Worm (Caenorhabditis elegans): Measurements from ENCODE around the gene C41H7.9.

The C41H7.9 gene

DNA sequence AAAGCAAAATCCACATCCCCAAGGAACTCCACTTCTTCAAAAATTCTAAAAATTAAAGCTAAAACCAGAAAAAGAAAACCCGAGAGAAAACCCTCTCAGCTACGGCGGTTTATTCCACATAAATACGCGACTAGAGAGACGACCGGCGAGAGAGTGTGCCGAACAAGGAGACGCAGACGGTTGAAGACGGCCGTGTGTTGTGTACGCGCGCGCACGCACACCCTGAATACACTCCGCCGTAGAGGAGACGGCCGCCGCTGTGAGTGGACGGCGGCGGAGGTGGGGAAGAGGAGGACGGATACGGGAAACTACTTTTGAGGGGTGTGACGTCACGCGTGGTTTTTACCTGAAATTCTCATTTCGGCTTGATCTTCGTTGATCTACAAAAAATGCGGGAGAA is 42.6 kb upstream of the C41H7.9 start:
- TF ChIP-seq lin-15B (tag; optimal IDR thresholded peaks at IDR 0.05) (no peak), unc-62 (GFP tag; optimal IDR thresholded peaks at IDR 0.05) (no peak), hmg-11 (tag; optimal IDR thresholded peaks at IDR 0.05) (peak; percentile 72), nhr-67 (tag; optimal IDR thresholded peaks at IDR 0.05) (no peak), pha-4 (tag; optimal IDR thresholded peaks at IDR 0.05) (no peak), nhr-28 (tag; optimal IDR thresholded peaks at IDR 0.05) (no peak), lin-39 (tag; optimal IDR thresholded peaks at IDR 0.05) (peak; percentile 30)

DNA sequence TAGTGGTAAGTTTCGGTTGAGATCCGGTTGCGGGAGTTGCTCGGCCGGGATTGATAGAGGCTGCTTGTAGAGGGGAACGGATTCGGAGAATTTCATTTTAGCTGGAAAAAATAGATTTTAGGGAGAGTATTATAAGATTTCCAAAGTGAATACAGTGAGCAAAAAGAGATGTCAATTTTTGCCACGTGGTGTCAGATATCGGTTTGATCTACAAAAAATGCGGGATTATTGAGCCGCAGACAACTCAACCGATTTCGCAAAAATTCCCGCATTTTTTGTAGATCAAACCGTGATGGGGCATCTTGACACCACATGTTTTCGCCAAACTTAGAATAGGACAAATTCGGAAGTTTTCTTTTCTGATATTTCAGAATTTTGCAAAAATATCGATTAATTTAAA is 42.2 kb upstream of the C41H7.9 start, which contains the start of gene lido-13:
TSS of gene lido-13 (minus strand) at position 101 of the 400 bp plus-strand sequence.
- TF ChIP-seq jun-1 (tag; optimal IDR thresholded peaks at IDR 0.05) (no peak), fos-1 (tag; optimal IDR thresholded peaks at IDR 0.05) (no peak), pha-4 (tag; optimal IDR thresholded peaks at IDR 0.05) (no peak), elt-2 (tag; optimal IDR thresholded peaks at IDR 0.05) (no peak), egl-5 (tag; optimal IDR thresholded peaks at IDR 0.05) (no peak), lsy-12 (tag; optimal IDR thresholded peaks at IDR 0.05) (no peak), mdl-1 (tag; optimal IDR thresholded peaks at IDR 0.05) (no peak), lin-39 (tag; optimal IDR thresholded peaks at IDR 0.05) (no peak), nhr-67 (tag; optimal IDR thresholded peaks at IDR 0.05) (no peak), daf-12 (tag; optimal IDR thresholded peaks at IDR 0.05) (no peak)

DNA sequence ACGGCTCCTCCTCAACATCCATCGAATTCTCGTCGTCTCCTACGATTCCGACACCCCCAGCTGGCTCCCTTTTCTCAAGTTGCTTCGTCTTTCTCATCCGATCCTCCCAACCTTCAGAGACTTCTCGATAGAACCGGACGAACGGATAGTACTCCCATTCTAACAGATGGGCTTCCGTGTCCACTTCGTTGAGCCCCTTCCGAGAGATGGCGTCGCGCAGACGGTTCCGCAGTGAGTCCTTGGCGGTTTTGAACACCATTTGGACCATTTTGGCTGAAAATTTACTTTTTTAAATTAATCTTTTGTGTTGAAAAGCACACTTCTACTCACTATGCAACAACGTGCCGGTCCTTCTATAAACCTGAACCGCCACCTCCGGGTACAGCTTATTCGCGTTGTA is 41.7 kb upstream of the C41H7.9 start:
- no peak for TF ChIP-seq hmg-11 (tag; optimal IDR thresholded peaks at IDR 0.05)
- no peak for TF ChIP-seq ztf-4 (tag; optimal IDR thresholded peaks at IDR 0.05)
- no peak for TF ChIP-seq fos-1 (tag; optimal IDR thresholded peaks at IDR 0.05)
- TF ChIP-seq ceh-16 (tag; optimal IDR thresholded peaks at IDR 0.05) = no peak
- no peak for TF ChIP-seq nhr-11 (tag; optimal IDR thresholded peaks at IDR 0.05)
- no peak for TF ChIP-seq fkh-10 (GFP tag; optimal IDR thresholded peaks at IDR 0.05)
- no peak for TF ChIP-seq ceh-28 (tag; optimal IDR thresholded peaks at IDR 0.05)
- TF ChIP-seq lin-39 (tag; optimal IDR thresholded peaks at IDR 0.05) = no peak
- no peak for TF ChIP-seq nhr-23 (tag; optimal IDR thresholded peaks at IDR 0.05)
- TF ChIP-seq skn-1 (tag; optimal IDR thresholded peaks at IDR 0.05) = no peak
- TF ChIP-seq elt-3 (tag; optimal IDR thresholded peaks at IDR 0.05) = no peak
- no peak for TF ChIP-seq unc-62 (GFP tag; optimal IDR thresholded peaks at IDR 0.05)
- TF ChIP-seq unc-39 (tag; optimal IDR thresholded peaks at IDR 0.05) = no peak
- no peak for TF ChIP-seq egl-27 (tag; optimal IDR thresholded peaks at IDR 0.05)
- no peak for TF ChIP-seq fkh-2 (tag; optimal IDR thresholded peaks at IDR 0.05)
- TF ChIP-seq elt-2 (tag; optimal IDR thresholded peaks at IDR 0.05) = no peak
- TF ChIP-seq ztf-11 (tag; optimal IDR thresholded peaks at IDR 0.05) = no peak
- TF ChIP-seq snpc-4 (tag; optimal IDR thresholded peaks at IDR 0.05) = no peak
- TF ChIP-seq lsy-12 (tag; optimal IDR thresholded peaks at IDR 0.05) = no peak
- TF ChIP-seq zag-1 (tag; optimal IDR thresholded peaks at IDR 0.05) = no peak

DNA sequence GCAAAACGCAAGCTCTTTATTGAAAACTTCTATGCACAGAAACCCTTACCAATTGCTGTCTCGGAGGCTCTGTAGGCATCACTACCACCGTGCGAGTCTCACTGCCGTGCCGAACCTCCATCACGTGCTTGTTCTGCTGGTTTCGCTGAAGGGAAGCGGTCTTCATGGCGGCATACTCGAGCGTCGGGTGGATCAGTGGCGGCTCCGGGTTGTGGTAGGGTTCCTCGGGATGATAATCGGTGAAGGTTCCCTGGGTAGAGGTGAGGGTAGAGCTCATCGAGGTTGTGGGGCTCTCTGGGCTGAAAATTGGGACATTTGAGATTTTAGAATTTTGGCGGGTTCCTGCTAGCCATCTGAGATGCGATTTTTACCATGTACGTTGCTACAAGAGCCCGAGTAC is 40.8 kb upstream of the C41H7.9 start:
- no peak for TF ChIP-seq ztf-11 (tag; optimal IDR thresholded peaks at IDR 0.05)
- no peak for TF ChIP-seq mml-1 (tag; optimal IDR thresholded peaks at IDR 0.05)
- TF ChIP-seq nhr-11 (tag; optimal IDR thresholded peaks at IDR 0.05) = no peak
- no peak for TF ChIP-seq pha-4 (tag; optimal IDR thresholded peaks at IDR 0.05)
- TF ChIP-seq nfya-1 (tag; optimal IDR thresholded peaks at IDR 0.05; ENCODE audit: insufficient read depth) = no peak
- no peak for TF ChIP-seq sea-2 (GFP tag; optimal IDR thresholded peaks at IDR 0.05)
- TF ChIP-seq ceh-28 (tag; optimal IDR thresholded peaks at IDR 0.05) = no peak
- TF ChIP-seq ZK546.5 (tag; optimal IDR thresholded peaks at IDR 0.05) = no peak
- no peak for TF ChIP-seq nhr-43 (tag; optimal IDR thresholded peaks at IDR 0.05; ENCODE audit: poor library complexity, severe bottlenecking)
- TF ChIP-seq nhr-76 (tag; optimal IDR thresholded peaks at IDR 0.05) = no peak

DNA sequence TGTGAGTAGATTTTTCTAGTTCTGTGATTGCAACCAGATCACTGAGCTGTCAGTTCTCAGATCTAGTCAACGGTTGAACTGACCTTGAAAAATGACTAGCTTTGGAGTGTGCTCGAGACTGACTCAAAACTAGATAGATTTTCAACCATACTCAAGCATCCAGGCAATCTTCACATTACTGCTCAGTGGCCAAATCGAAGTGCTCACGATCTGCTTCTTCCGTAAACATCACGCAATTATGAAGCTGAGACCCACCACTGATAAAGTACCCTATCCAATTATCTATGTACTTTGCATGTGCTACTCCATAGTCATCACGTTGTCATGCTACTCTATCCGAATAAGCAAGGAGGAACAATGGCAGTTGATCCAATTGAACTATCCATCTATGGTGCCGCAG is 39.3 kb upstream of the C41H7.9 start:
- TF ChIP-seq elt-2 (tag; optimal IDR thresholded peaks at IDR 0.05) (no peak), nhr-237 (tag; optimal IDR thresholded peaks at IDR 0.05) (no peak), nfya-1 (tag; optimal IDR thresholded peaks at IDR 0.05; ENCODE audit: insufficient read depth) (no peak), nhr-67 (tag; optimal IDR thresholded peaks at IDR 0.05) (no peak), nhr-12 (tag; optimal IDR thresholded peaks at IDR 0.05) (no peak), nhr-77 (tag; optimal IDR thresholded peaks at IDR 0.05) (no peak), elt-3 (tag; optimal IDR thresholded peaks at IDR 0.05) (no peak), fos-1 (tag; optimal IDR thresholded peaks at IDR 0.05) (no peak), zag-1 (tag; optimal IDR thresholded peaks at IDR 0.05) (no peak), nhr-76 (tag; optimal IDR thresholded peaks at IDR 0.05) (no peak), hmg-11 (tag; optimal IDR thresholded peaks at IDR 0.05) (no peak), egl-27 (tag; optimal IDR thresholded peaks at IDR 0.05) (no peak), lin-39 (tag; optimal IDR thresholded peaks at IDR 0.05) (no peak), skn-1 (tag; optimal IDR thresholded peaks at IDR 0.05) (no peak), lin-15B (tag; optimal IDR thresholded peaks at IDR 0.05) (no peak), pqm-1 (tag; optimal IDR thresholded peaks at IDR 0.05) (no peak), lsy-12 (tag; optimal IDR thresholded peaks at IDR 0.05) (no peak), ceh-9 (tag; optimal IDR thresholded peaks at IDR 0.05) (no peak), daf-12 (tag; optimal IDR thresholded peaks at IDR 0.05) (no peak)

Measured in whole organism, L3 larva.